Worm (Caenorhabditis elegans) whole organism, L4/young adult: ENCODE measurements around the gene srh-123.
"Not testable (repeated sequence)": the region's sequence is repeated elsewhere in the genome, so short reads cannot be mapped to it uniquely, and the experiment has no call there.

Experiments used
- W03F9.2 ChIP-seq: fragments of 150-350 bp; optimal IDR thresholded peaks from 2 replicates; lab custom pipeline; 2014; ENCODE audit warnings: missing biosample characterization, missing genetic modification characterization
- dao-5 ChIP-seq: sonication (generic microtip); optimal IDR thresholded peaks from 2 replicates; lab custom pipeline; 2016; ENCODE audit warnings: missing genotype, missing genetic modification characterization, moderate library complexity, missing compliant biosample characterization
- him-1 ChIP-seq: sonication (generic microtip); optimal IDR thresholded peaks from 2 replicates; lab custom pipeline; 2016; ENCODE audit warnings: missing genotype, missing genetic modification reagents, missing genetic modification characterization, missing compliant biosample characterization

Gene srh-123

DNA sequence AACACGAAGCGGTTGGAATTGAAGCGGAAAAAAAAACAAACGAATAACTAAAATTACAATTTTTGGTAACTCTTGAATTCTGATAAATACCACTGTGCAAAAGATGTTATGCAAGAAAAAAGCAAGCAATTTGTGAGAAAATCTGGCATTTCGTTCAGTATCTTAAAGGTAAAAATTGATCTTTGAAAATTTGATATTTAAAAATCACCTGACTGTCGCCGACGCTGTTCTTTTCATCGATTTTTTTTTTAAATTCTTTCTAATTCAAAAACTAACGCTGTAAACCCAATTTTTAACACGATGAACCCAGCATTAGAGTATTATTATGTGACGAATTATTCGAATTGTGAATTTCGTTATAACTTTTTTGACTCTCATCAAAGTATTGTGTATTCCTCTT lies at the start of gene srh-123:
srh-123 (plus strand) TSS at position 301 of the 400 bp plus-strand sequence.
- TF ChIP-seq dao-5 (tag; lab: Kevin White, UChicago) (no peak), W03F9.2 (tag; lab: Kevin White, UChicago) (no peak), him-1 (tag; lab: Kevin White, UChicago) (no peak)

DNA sequence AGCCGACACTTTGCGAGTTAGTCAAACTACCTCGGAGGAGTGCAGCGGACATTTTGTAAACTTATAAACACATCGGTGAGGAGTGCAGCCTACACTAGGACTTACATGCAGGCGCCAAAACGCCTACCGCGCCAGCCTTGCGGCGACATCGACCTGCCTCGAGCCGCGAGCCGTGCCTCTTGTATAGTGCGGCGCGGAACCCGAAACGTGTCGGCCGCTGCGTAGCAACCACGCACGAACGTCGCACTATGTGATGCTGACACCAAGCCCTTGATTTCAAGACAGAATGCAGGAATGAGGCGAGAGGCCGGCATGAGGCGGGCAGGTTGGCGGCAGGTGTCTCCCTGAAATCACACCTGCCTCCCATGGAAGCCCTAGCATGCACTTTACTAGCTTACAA lies 44.5 kb upstream of the srh-123 start:
- TF ChIP-seq dao-5 (tag; lab: Kevin White, UChicago): no peak
- TF ChIP-seq him-1 (tag; lab: Kevin White, UChicago): no peak
- no peak for TF ChIP-seq W03F9.2 (tag; lab: Kevin White, UChicago)

DNA sequence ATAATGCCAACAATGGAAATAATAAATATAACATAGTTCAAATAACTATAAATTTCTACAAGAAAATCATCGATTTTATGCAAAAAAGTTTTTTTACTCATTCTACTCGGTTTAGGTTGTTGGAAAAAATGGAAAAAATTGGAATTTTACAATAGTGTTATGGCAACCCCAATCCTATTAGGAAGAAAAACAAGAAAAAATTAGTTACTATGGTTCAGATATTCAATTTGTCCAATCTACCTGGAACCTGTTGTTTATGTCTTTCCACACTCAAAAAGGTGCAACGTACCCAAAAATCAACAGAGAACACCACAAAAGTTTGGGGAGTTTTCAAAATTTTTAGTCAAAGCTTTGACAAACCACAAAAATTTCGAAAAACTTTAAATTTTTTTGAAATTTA lies 43.7 kb upstream of the srh-123 start, which contains the start of gene T27C5.10:
T27C5.10 (minus strand) TSS at position 101 of the 400 bp plus-strand sequence.
- TF ChIP-seq W03F9.2 (tag; lab: Kevin White, UChicago): no peak
- TF ChIP-seq him-1 (tag; lab: Kevin White, UChicago): no peak
- TF ChIP-seq dao-5 (tag; lab: Kevin White, UChicago): no peak

DNA sequence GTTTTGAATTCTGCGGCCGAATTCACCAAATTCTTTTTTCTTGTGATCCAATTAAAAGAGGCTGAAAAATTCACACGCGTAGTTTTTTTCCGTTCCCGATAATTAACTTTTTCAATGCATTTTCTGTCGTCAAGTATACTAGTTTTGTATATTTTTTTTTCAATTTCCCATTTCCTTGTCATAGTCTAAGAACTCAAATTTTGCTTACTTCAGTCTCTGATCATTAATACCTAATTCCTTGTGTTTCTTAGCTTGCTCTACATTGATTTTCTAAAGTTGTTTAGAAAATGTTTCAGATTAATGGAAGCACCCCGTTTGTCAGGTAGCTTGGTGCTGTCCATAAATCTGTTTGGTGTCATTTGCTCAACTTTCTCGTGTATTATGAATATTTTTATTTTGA lies 42.9 kb upstream of the srh-123 start, which contains the start of gene srbc-27:
srbc-27 (plus strand) TSS at position 301 of the 400 bp plus-strand sequence.
- TF ChIP-seq W03F9.2 (tag; lab: Kevin White, UChicago) (no peak), him-1 (tag; lab: Kevin White, UChicago) (no peak), dao-5 (tag; lab: Kevin White, UChicago) (no peak)

DNA sequence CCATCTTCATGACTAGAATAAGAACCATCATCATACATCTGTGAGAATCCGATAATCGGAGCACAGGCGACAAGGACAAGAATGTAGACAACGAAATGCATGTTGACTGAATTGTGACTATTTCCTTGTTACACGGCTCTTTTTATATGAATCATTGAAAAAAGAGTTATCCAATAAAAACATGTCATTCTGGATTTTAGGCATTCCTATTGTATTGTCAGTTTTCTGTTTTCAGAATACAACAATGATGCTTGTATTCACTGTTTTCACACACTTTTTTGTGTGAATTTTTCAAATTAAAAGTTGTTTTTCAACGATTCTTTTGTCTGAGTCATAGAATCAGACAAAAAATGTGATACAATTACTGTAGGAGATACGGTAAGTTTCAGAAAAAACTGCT lies 37.3 kb upstream of the srh-123 start, which contains the start of gene F20E11.18:
F20E11.18 (minus strand) TSS at position 101 of the 400 bp plus-strand sequence.
- no peak for TF ChIP-seq dao-5 (tag; lab: Kevin White, UChicago)
- no peak for TF ChIP-seq him-1 (tag; lab: Kevin White, UChicago)
- no peak for TF ChIP-seq W03F9.2 (tag; lab: Kevin White, UChicago)

DNA sequence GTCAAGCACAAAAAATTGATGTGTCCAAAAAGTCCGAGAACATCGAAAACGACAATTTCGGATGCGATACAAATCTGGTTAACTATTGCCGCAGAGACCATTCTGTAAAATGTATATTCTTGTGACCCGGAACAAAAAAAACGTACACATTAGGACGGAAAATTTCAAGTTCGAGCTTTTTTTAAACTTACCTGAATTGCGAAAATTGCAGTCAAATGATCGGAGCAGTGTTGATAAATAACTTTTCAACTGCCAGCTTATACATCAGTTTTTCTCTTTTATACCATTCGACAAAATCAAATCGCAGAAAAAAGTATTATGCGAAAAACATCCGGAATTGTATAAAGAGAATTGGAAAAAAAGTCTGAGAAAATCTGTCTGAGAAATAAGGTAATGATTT lies 35.5 kb upstream of the srh-123 start, which contains the start of gene srsx-2:
srsx-2 (minus strand) TSS at position 101 of the 400 bp plus-strand sequence.
- no peak for TF ChIP-seq dao-5 (tag; lab: Kevin White, UChicago)
- no peak for TF ChIP-seq him-1 (tag; lab: Kevin White, UChicago)
- TF ChIP-seq W03F9.2 (tag; lab: Kevin White, UChicago): no peak

DNA sequence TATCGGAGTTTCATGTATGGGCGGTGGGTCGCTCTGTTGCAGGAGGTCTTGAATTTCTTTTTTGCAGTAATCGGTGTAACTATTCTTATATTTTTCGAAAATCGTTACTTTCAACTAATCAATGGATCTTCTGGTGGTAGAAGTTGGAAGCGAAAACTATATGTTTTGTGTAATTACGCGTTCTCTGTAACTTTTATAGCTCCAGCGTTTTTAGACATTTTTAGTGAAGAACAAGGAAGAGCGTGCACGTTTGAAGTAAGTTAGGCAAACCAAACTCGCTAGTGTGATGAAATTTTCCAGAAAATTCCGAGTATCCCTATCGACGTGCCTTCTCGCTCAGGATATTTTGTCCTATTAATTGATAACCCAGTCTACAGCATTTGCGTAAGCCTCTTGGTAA lies 34.4 kb upstream of the srh-123 start, which contains the start of gene srh-154:
srh-154 (plus strand) TSS at position 301 of the 400 bp plus-strand sequence.
- TF ChIP-seq dao-5 (tag; lab: Kevin White, UChicago) (no peak), W03F9.2 (tag; lab: Kevin White, UChicago) (no peak), him-1 (tag; lab: Kevin White, UChicago) (no peak)

DNA sequence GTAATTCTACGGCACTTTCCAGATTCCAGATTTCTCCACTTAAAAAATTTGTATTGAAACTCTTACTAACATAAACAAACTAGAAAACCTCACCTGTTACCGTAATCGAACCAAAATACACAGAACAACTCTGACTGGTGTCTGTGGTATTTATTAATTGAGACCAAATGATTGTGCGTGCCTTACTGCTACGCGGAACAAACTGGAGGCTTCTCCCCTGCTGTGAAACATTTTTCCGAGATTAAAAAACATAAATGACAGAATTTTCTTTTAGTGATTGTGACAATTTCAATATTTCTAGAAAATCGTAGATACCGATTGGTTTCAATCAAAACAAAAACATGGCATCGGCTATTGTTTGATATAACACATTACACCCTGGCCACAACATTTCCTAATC lies 24.0 kb upstream of the srh-123 start:
- TF ChIP-seq W03F9.2 (tag; lab: Kevin White, UChicago): no peak
- no peak for TF ChIP-seq him-1 (tag; lab: Kevin White, UChicago)
- TF ChIP-seq dao-5 (tag; lab: Kevin White, UChicago): no peak

DNA sequence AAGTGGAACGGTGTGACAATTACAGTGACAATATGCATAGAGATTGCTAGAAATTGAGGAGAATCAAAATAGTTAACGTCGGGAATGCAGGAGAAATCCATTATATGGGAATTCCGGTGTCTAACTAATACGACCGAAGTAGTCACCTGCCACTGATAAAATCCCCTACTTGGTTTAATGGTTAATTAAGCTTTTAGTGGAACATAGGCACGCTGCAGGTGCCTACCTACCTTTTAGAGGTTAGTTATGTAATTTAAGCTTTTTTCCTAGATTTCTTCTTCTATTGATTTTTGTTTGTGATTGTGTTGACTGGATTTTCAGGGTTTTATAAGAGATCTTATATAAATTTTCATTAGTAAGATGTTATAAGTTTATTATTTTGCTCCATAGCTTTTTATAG lies 17.6 kb upstream of the srh-123 start, which contains the start of gene srh-203:
srh-203 (minus strand) TSS at position 101 of the 400 bp plus-strand sequence.
- not testable (repeated sequence) for TF ChIP-seq dao-5, W03F9.2, him-1 (tag; lab: Kevin White, UChicago)

DNA sequence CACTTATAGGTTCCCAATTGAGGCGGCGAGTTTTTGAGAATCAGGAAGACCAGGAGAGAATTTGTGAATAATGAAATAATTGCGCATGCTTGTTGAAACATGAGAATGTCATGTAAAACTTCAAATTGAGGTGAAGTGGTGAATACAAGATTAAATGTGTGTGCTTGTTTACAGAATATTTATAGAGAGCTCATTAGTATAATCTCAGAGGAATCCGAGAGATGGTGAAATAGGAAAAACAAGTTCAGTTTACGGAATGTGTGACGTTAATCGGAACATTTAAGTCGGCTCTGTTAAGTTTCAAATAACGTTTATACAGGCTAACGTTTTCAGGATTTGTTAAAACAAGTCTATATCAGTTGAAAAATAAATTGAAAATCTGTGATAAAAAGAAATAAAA lies 15.7 kb upstream of the srh-123 start, which contains the start of gene str-200:
str-200 (minus strand) TSS at position 101 of the 400 bp plus-strand sequence.
- TF ChIP-seq him-1 (tag; lab: Kevin White, UChicago) (no peak), dao-5 (tag; lab: Kevin White, UChicago) (no peak), W03F9.2 (tag; lab: Kevin White, UChicago) (no peak)

DNA sequence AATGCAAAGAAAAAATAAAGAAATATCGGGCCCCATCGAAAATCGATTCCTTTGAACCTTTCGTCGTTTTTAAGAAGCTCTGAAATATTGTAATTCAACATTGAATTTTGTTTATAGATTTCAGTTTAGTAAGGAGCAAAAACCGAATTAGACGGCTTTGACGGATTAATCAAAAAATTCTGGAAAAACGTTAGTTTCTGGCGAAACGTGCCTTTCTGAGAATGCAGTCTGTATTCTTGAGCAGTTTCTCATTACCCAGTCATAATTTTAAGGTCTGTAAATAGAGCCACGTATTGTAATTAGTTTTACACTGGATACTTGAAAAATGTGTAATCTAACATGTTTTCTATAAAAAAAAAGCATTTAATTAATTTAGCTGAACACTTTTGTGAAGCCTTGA lies 13.7 kb upstream of the srh-123 start, which contains the start of gene srz-48:
srz-48 (minus strand) TSS at position 101 of the 400 bp plus-strand sequence.
- TF ChIP-seq dao-5 (tag; lab: Kevin White, UChicago) (no peak), him-1 (tag; lab: Kevin White, UChicago) (no peak), W03F9.2 (tag; lab: Kevin White, UChicago) (no peak)

DNA sequence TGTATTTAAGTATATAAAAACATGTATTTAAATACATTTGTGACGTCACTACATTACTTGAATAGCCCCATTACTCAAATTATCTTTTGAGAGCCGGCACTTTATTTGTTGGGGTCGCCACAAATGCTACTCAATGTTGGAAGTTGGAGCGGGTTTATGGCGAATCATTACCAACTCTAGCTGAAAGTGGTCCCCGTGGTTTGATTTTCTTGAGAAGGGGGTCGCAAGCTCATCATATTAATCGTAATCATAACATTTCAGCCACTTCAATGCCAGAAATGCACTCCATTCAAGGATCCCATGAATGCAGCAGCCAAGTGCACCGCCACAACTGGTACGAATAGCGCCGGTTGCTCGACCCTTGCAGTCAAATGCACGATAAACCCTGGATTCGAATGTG lies 9.5 kb upstream of the srh-123 start, which contains the start of gene F20E11.7:
F20E11.7 (plus strand) TSS at position 301 of the 400 bp plus-strand sequence.
- TF ChIP-seq dao-5, W03F9.2, him-1 (tag; lab: Kevin White, UChicago): not testable (repeated sequence)

DNA sequence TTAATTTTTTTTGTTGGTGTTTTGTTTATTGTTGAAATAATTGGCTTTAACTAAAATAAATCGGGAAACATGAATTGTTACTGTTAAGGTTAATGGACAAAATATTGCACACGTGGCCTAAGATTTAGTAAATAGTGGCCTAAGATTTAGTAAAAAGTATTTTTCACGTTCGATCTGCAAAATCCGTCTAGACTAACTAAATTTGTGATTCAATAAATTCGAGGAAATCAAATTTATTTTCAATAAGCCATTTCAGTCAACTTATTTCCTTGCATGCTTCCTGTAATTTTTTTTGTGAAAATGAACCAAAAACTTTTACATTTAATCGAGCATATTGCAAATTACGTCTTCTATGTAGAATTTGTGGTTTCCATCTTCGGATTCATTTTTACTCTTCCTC lies 7.0 kb upstream of the srh-123 start, which contains the start of gene srw-72:
srw-72 (plus strand) TSS at position 301 of the 400 bp plus-strand sequence.
- no peak for TF ChIP-seq W03F9.2 (tag; lab: Kevin White, UChicago)
- no peak for TF ChIP-seq dao-5 (tag; lab: Kevin White, UChicago)
- no peak for TF ChIP-seq him-1 (tag; lab: Kevin White, UChicago)
